Fruit fly (Drosophila melanogaster): ENCODE data around the gene CG7924.
A peak's percentile ranks its signal among the peaks of the same experiment; 100 is the strongest.

Gene CG7924

dm6 chr3L:14229481-14229880 is 3.8 kb upstream of the CG7924 start:
- no peak for TF ChIP-seq pan (optimal IDR thresholded peaks at IDR 0.05)
- TF ChIP-seq Dll (optimal IDR thresholded peaks at IDR 0.05), result no peak
- TF ChIP-seq psq (optimal IDR thresholded peaks at IDR 0.05), result no peak
- TF ChIP-seq usp (GFP tag; optimal IDR thresholded peaks at IDR 0.05), result no peak

- no peak for TF ChIP-seq Dll (optimal IDR thresholded peaks at IDR 0.05)
- no peak for TF ChIP-seq EcR (GFP tag; optimal IDR thresholded peaks at IDR 0.05)
- TF ChIP-seq usp (GFP tag; optimal IDR thresholded peaks at IDR 0.05), result no peak
- no peak for TF ChIP-seq CG8478 (optimal IDR thresholded peaks at IDR 0.05)
- TF ChIP-seq psq (optimal IDR thresholded peaks at IDR 0.05), result no peak
- no peak for TF ChIP-seq pan (optimal IDR thresholded peaks at IDR 0.05)
These were observed 2.6 kb downstream of the CG7924 start, which contains the start of gene CG34244 for dm6 chr3L:14235820-14236219. Gene CG34244, minus strand, starts transcription at chr3L:14235941.

dm6 chr3L:14236335-14236734 is 3.1 kb downstream of the CG7924 start, which contains the start of gene CG7906:
Gene CG7906, plus strand, starts transcription at chr3L:14236635.
- TF ChIP-seq EcR (GFP tag; optimal IDR thresholded peaks at IDR 0.05), result no peak
- TF ChIP-seq CG8478 (optimal IDR thresholded peaks at IDR 0.05), result no peak
- no peak for TF ChIP-seq psq (optimal IDR thresholded peaks at IDR 0.05)
- TF ChIP-seq pan (optimal IDR thresholded peaks at IDR 0.05), result no peak
- no peak for TF ChIP-seq Dll (optimal IDR thresholded peaks at IDR 0.05)

dm6 chr3L:14239325-14239724 is 6.1 kb downstream of the CG7924 start:
- no peak for TF ChIP-seq CG8478 (optimal IDR thresholded peaks at IDR 0.05)
- TF ChIP-seq usp (GFP tag; optimal IDR thresholded peaks at IDR 0.05), result no peak
- TF ChIP-seq psq (optimal IDR thresholded peaks at IDR 0.05), result no peak
- TF ChIP-seq Dll (optimal IDR thresholded peaks at IDR 0.05), result no peak
- no peak for TF ChIP-seq pan (optimal IDR thresholded peaks at IDR 0.05)
- TF ChIP-seq EcR (GFP tag; optimal IDR thresholded peaks at IDR 0.05), result no peak

- TF ChIP-seq CG8478 (optimal IDR thresholded peaks at IDR 0.05), result no peak
- TF ChIP-seq usp (GFP tag; optimal IDR thresholded peaks at IDR 0.05), result no peak
- TF ChIP-seq pan (optimal IDR thresholded peaks at IDR 0.05), result no peak
- TF ChIP-seq psq (optimal IDR thresholded peaks at IDR 0.05), result no peak
- no peak for TF ChIP-seq EcR (GFP tag; optimal IDR thresholded peaks at IDR 0.05)
- TF ChIP-seq Dll (optimal IDR thresholded peaks at IDR 0.05), result no peak
These were observed 7.8 kb downstream of the CG7924 start for dm6 chr3L:14241065-14241464.

- no peak for TF ChIP-seq usp (GFP tag; optimal IDR thresholded peaks at IDR 0.05)
- no peak for TF ChIP-seq CG8478 (optimal IDR thresholded peaks at IDR 0.05)
- no peak for TF ChIP-seq Dll (optimal IDR thresholded peaks at IDR 0.05)
- no peak for TF ChIP-seq pan (optimal IDR thresholded peaks at IDR 0.05)
- no peak for TF ChIP-seq psq (optimal IDR thresholded peaks at IDR 0.05)
- no peak for TF ChIP-seq EcR (GFP tag; optimal IDR thresholded peaks at IDR 0.05)
These were observed 20.2 kb downstream of the CG7924 start for dm6 chr3L:14253455-14253854.

- no peak for TF ChIP-seq pan (optimal IDR thresholded peaks at IDR 0.05)
- no peak for TF ChIP-seq usp (GFP tag; optimal IDR thresholded peaks at IDR 0.05)
- TF ChIP-seq Dll (optimal IDR thresholded peaks at IDR 0.05), result no peak
- TF ChIP-seq psq (optimal IDR thresholded peaks at IDR 0.05), result no peak
- no peak for TF ChIP-seq CG8478 (optimal IDR thresholded peaks at IDR 0.05)
- no peak for TF ChIP-seq EcR (GFP tag; optimal IDR thresholded peaks at IDR 0.05)
These were observed 29.5 kb downstream of the CG7924 start for dm6 chr3L:14262770-14263169.

- TF ChIP-seq psq (optimal IDR thresholded peaks at IDR 0.05) (no peak), usp (GFP tag; optimal IDR thresholded peaks at IDR 0.05) (no peak), CG8478 (optimal IDR thresholded peaks at IDR 0.05) (no peak), Dll (optimal IDR thresholded peaks at IDR 0.05) (no peak), EcR (GFP tag; optimal IDR thresholded peaks at IDR 0.05) (peak; percentile 67 to 82), pan (optimal IDR thresholded peaks at IDR 0.05) (no peak)
These were observed 39.1 kb downstream of the CG7924 start for dm6 chr3L:14272109-14273070.

- TF ChIP-seq Dll (optimal IDR thresholded peaks at IDR 0.05) (peak; percentile 96), EcR (GFP tag; optimal IDR thresholded peaks at IDR 0.05) (peak in 1 of 2 experiments; percentile 41), usp (GFP tag; optimal IDR thresholded peaks at IDR 0.05) (no peak)
These were observed 41.1 kb downstream of the CG7924 start, which contains the start of gene fz for dm6 chr3L:14274088-14275058. Gene fz, plus strand, starts transcription at chr3L:14274343.

dm6 chr3L:14276129-14276528 is 42.9 kb downstream of the CG7924 start:
- TF ChIP-seq CG8478 (optimal IDR thresholded peaks at IDR 0.05) (no peak), pan (optimal IDR thresholded peaks at IDR 0.05) (no peak), EcR (GFP tag; optimal IDR thresholded peaks at IDR 0.05) (no peak), Dll (optimal IDR thresholded peaks at IDR 0.05) (no peak), usp (GFP tag; optimal IDR thresholded peaks at IDR 0.05) (no peak), psq (optimal IDR thresholded peaks at IDR 0.05) (no peak)

dm6 chr3L:14282139-14282538 is 48.9 kb downstream of the CG7924 start:
- TF ChIP-seq EcR (GFP tag; optimal IDR thresholded peaks at IDR 0.05) (no peak), pan (optimal IDR thresholded peaks at IDR 0.05) (no peak), Dll (optimal IDR thresholded peaks at IDR 0.05) (no peak), usp (GFP tag; optimal IDR thresholded peaks at IDR 0.05) (no peak), psq (optimal IDR thresholded peaks at IDR 0.05) (no peak), CG8478 (optimal IDR thresholded peaks at IDR 0.05) (no peak)
